Fruit fly (Drosophila melanogaster) whole organism, embryonic: Measurements from ENCODE around the gene SP555.

Source experiments
- Asciz ChIP-seq: fragments of 200-800 bp; sonication (Bioruptor generic); optimal IDR thresholded peaks from 2 replicates; lab custom pipeline; 2017; ENCODE audit warnings: missing biosample characterization, mild to moderate bottlenecking, missing genetic modification characterization, missing genetic modification reagents
- Atf3 ChIP-seq: fragments of 200-800 bp; sonication (Bioruptor generic); optimal IDR thresholded peaks from 3 replicates; lab custom pipeline; 2016; ENCODE audit warnings: missing biosample characterization, missing genetic modification characterization
- CG10431 ChIP-seq: fragments of 200-800 bp; sonication (Bioruptor generic); optimal IDR thresholded peaks from 3 replicates; lab custom pipeline; 2018; ENCODE audit warnings: missing biosample characterization, mild to moderate bottlenecking, missing genetic modification characterization
- CG12769 ChIP-seq: fragments of 200-800 bp; sonication (Bioruptor generic); optimal IDR thresholded peaks from 2 replicates; lab custom pipeline; 2019; ENCODE audit warnings: missing biosample characterization, mild to moderate bottlenecking, missing genetic modification characterization, moderate library complexity
- CG13624 ChIP-seq: fragments of 200-800 bp; sonication (Bioruptor generic); optimal IDR thresholded peaks from 2 replicates; lab custom pipeline; 2016; ENCODE audit warnings: missing biosample characterization, missing genetic modification characterization
- CG14014 ChIP-seq: fragments of 200-800 bp; sonication (Bioruptor generic); IDR thresholded peaks from 2 replicates; pipeline ENCODE4 v1.3.6; 2022; ENCODE audit warnings: missing biosample characterization, missing genetic modification characterization
- CG14441 ChIP-seq: fragments of 200-800 bp; sonication (Bioruptor generic); IDR thresholded peaks from 2 replicates; pipeline ENCODE4 v1.3.6; 2022; ENCODE audit warnings: missing biosample characterization, missing genetic modification characterization
- CG14667 ChIP-seq: fragments of 200-800 bp; sonication (Bioruptor generic); IDR thresholded peaks from 2 replicates; pipeline ENCODE4 v1.3.6; 2022; ENCODE audit warnings: missing biosample characterization, missing genetic modification characterization
- CG14965 ChIP-seq: fragments of 200-800 bp; sonication (Bioruptor generic); optimal IDR thresholded peaks from 2 replicates; lab custom pipeline; 2016; ENCODE audit warnings: missing biosample characterization, missing genetic modification characterization, borderline replicate concordance
- CG15696 ChIP-seq: fragments of 200-800 bp; sonication (Bioruptor generic); optimal IDR thresholded peaks from 2 replicates; lab custom pipeline; 2019; ENCODE audit warnings: missing biosample characterization, mild to moderate bottlenecking, missing genetic modification characterization, moderate library complexity
- CG1603 ChIP-seq: fragments of 200-800 bp; sonication (Bioruptor generic); optimal IDR thresholded peaks from 2 replicates; lab custom pipeline; 2019; ENCODE audit warnings: missing biosample characterization, mild to moderate bottlenecking, missing genetic modification characterization, moderate library complexity
- CG17612 ChIP-seq: fragments of 200-800 bp; sonication (Bioruptor generic); IDR thresholded peaks from 2 replicates; pipeline ENCODE4 v1.3.6; 2022; ENCODE audit warnings: missing biosample characterization, missing genetic modification characterization
- CG17912 ChIP-seq: fragments of 200-800 bp; sonication (Bioruptor generic); optimal IDR thresholded peaks from 2 replicates; lab custom pipeline; 2018; ENCODE audit warnings: missing biosample characterization, mild to moderate bottlenecking, missing genetic modification characterization
- CG4282 ChIP-seq: fragments of 200-800 bp; sonication (Bioruptor generic); optimal IDR thresholded peaks from 2 replicates; lab custom pipeline; 2016; ENCODE audit warnings: missing biosample characterization, missing genetic modification characterization
- CG4328 ChIP-seq: fragments of 200-800 bp; sonication (Bioruptor generic); optimal IDR thresholded peaks from 3 replicates; lab custom pipeline; 2017; ENCODE audit warnings: missing biosample characterization, missing genetic modification reagents, missing genetic modification characterization
- CG6813 ChIP-seq: fragments of 200-800 bp; sonication (Bioruptor generic); optimal IDR thresholded peaks from 2 replicates; lab custom pipeline; 2017; ENCODE audit warnings: missing biosample characterization, missing genetic modification characterization, mild to moderate bottlenecking, moderate library complexity, missing genetic modification reagents
- CG7928 ChIP-seq: fragments of 200-800 bp; sonication (Bioruptor generic); optimal IDR thresholded peaks from 2 replicates; lab custom pipeline; 2017; ENCODE audit warnings: missing biosample characterization, mild to moderate bottlenecking, missing genetic modification characterization
- CG9797 ChIP-seq: fragments of 200-800 bp; sonication (Bioruptor generic); optimal IDR thresholded peaks from 3 replicates; lab custom pipeline; 2018; ENCODE audit warnings: missing biosample characterization, mild to moderate bottlenecking, missing genetic modification characterization
- CG9817 ChIP-seq: fragments of 200-800 bp; sonication (Bioruptor generic); optimal IDR thresholded peaks from 2 replicates; lab custom pipeline; 2018; ENCODE audit warnings: missing biosample characterization, mild to moderate bottlenecking, missing genetic modification characterization, moderate library complexity
- D19A ChIP-seq: fragments of 200-800 bp; optimal IDR thresholded peaks from 3 replicates; lab custom pipeline; 2019; ENCODE audit warnings: missing biosample characterization, mild to moderate bottlenecking, missing genetic modification characterization, moderate library complexity
- Dref ChIP-seq: fragments of 200-800 bp; sonication (Bioruptor generic); IDR thresholded peaks from 2 replicates; pipeline ENCODE4 v1.3.6; 2022; ENCODE audit warnings: missing biosample characterization, missing genetic modification characterization
- Gsc ChIP-seq: fragments of 200-800 bp; sonication (Bioruptor generic); IDR thresholded peaks from 2 replicates; pipeline ENCODE4 v1.3.6; 2022; ENCODE audit warnings: missing biosample characterization, missing genetic modification characterization
- HHEX ChIP-seq: fragments of 200-800 bp; sonication (Bioruptor generic); optimal IDR thresholded peaks from 3 replicates; lab custom pipeline; 2017; ENCODE audit warnings: missing biosample characterization, mild to moderate bottlenecking, missing genetic modification characterization, missing genetic modification reagents
- Hey ChIP-seq: fragments of 200-800 bp; sonication (Bioruptor generic); optimal IDR thresholded peaks from 3 replicates; lab custom pipeline; 2018; ENCODE audit warnings: missing biosample characterization, mild to moderate bottlenecking, missing genetic modification characterization
- Hmx ChIP-seq: fragments of 200-800 bp; sonication (Bioruptor generic); optimal IDR thresholded peaks from 2 replicates; lab custom pipeline; 2016; ENCODE audit warnings: missing biosample characterization, missing genetic modification characterization
- NC2α ChIP-seq: fragments of 200-800 bp; sonication (Bioruptor generic); optimal IDR thresholded peaks from 2 replicates; lab custom pipeline; 2016; ENCODE audit warnings: missing biosample characterization, missing genetic modification characterization
- Optix ChIP-seq: fragments of 200-800 bp; sonication (Bioruptor generic); IDR thresholded peaks from 3 replicates; pipeline ENCODE4 v1.3.6; 2022; ENCODE audit warnings: missing biosample characterization, missing genetic modification characterization
- al ChIP-seq: fragments of 200-800 bp; sonication (Bioruptor generic); IDR thresholded peaks from 2 replicates; pipeline ENCODE4 v1.3.6; 2022; ENCODE audit warnings: missing biosample characterization, missing genetic modification characterization
- ap ChIP-seq: fragments of 200-800 bp; sonication (Bioruptor generic); IDR thresholded peaks from 2 replicates; pipeline ENCODE4 v1.3.6; 2022; ENCODE audit warnings: missing biosample characterization, missing genetic modification characterization
- cas ChIP-seq: fragments of 200-800 bp; sonication (Bioruptor generic); IDR thresholded peaks from 2 replicates; pipeline ENCODE4 v1.3.6; 2022; ENCODE audit warnings: missing biosample characterization, missing genetic modification characterization
- chif ChIP-seq, 2 experiments: fragments of 200-800 bp; sonication (Bioruptor generic); optimal IDR thresholded peaks; 3 replicates each; lab custom pipeline; 2016; ENCODE audit warnings: missing biosample characterization in 2 of 2, missing genetic modification characterization in 2 of 2
- chinmo ChIP-seq: fragments of 200-800 bp; sonication (Bioruptor generic); IDR thresholded peaks from 4 replicates; pipeline ENCODE4 v1.3.6; 2022; ENCODE audit warnings: missing biosample characterization, missing genetic modification characterization; ENCODE audit not compliant: partially characterized antibody
- crc ChIP-seq: fragments of 200-800 bp; sonication (Bioruptor generic); optimal IDR thresholded peaks from 2 replicates; lab custom pipeline; 2016; ENCODE audit warnings: missing biosample characterization, missing genetic modification characterization
- crp ChIP-seq, 2 experiments: fragments of 200-800 bp; sonication (Bioruptor generic); optimal IDR thresholded peaks; 2 replicates in 1 of 2; 3 replicates in 1 of 2; lab custom pipeline; 2017; ENCODE audit warnings: missing biosample characterization in 2 of 2, missing genetic modification characterization in 2 of 2, mild to moderate bottlenecking in 1 of 2, moderate library complexity in 1 of 2
- da ChIP-seq: fragments of 200-800 bp; sonication (Bioruptor generic); optimal IDR thresholded peaks from 2 replicates; lab custom pipeline; 2016; ENCODE audit warnings: missing biosample characterization, missing genetic modification characterization
- disco-r ChIP-seq: fragments of 200-800 bp; sonication (Bioruptor generic); optimal IDR thresholded peaks from 2 replicates; lab custom pipeline; 2016; ENCODE audit warnings: missing biosample characterization, missing genetic modification characterization
- fru ChIP-seq: fragments of >200 bp; optimal IDR thresholded peaks from 2 replicates; lab custom pipeline; 2017
- grn ChIP-seq: fragments of 200-800 bp; sonication (Bioruptor generic); optimal IDR thresholded peaks from 3 replicates; lab custom pipeline; 2017; ENCODE audit warnings: missing biosample characterization, missing genetic modification characterization
- her ChIP-seq: fragments of 200-800 bp; sonication (Bioruptor generic); optimal IDR thresholded peaks from 2 replicates; lab custom pipeline; 2016; ENCODE audit warnings: missing biosample characterization, missing genetic modification characterization
- mam ChIP-seq: fragments of 200-800 bp; sonication (Bioruptor generic); optimal IDR thresholded peaks from 3 replicates; lab custom pipeline; 2016; ENCODE audit warnings: missing biosample characterization, missing genetic modification characterization
- mld ChIP-seq: fragments of 200-800 bp; sonication (Bioruptor generic); IDR thresholded peaks from 3 replicates; pipeline ENCODE4 v1.3.6; 2022; ENCODE audit warnings: missing biosample characterization, missing genetic modification characterization; ENCODE audit not compliant: partially characterized antibody
- org-1 ChIP-seq: fragments of 200-800 bp; sonication (Bioruptor generic); optimal IDR thresholded peaks from 2 replicates; lab custom pipeline; 2017; ENCODE audit warnings: missing biosample characterization, missing genetic modification characterization
- phol ChIP-seq: fragments of 200-800 bp; sonication (Bioruptor generic); optimal IDR thresholded peaks from 3 replicates; lab custom pipeline; 2018; ENCODE audit warnings: missing biosample characterization, mild to moderate bottlenecking, missing genetic modification characterization, moderate library complexity
- pum ChIP-seq: fragments of 200-800 bp; sonication (Bioruptor generic); optimal IDR thresholded peaks from 2 replicates; lab custom pipeline; 2016; ENCODE audit warnings: missing biosample characterization, missing genetic modification characterization
- salm ChIP-seq: fragments of 200-800 bp; sonication (Bioruptor generic); optimal IDR thresholded peaks from 2 replicates; lab custom pipeline; 2018; ENCODE audit warnings: missing biosample characterization, mild to moderate bottlenecking, missing genetic modification characterization
- shn ChIP-seq: fragments of 200-800 bp; sonication (Bioruptor generic); optimal IDR thresholded peaks from 3 replicates; lab custom pipeline; 2016; ENCODE audit warnings: missing biosample characterization, missing genetic modification characterization
- sisA ChIP-seq: fragments of 200-800 bp; sonication (Bioruptor generic); IDR thresholded peaks from 2 replicates; pipeline ENCODE4 v1.3.6; 2022; ENCODE audit warnings: missing biosample characterization, missing genetic modification characterization
- slp2 ChIP-seq: fragments of 200-800 bp; sonication (Bioruptor generic); optimal IDR thresholded peaks from 2 replicates; lab custom pipeline; 2016; ENCODE audit warnings: missing biosample characterization, missing genetic modification characterization
- unc-4 ChIP-seq: fragments of 200-800 bp; sonication (Bioruptor generic); IDR thresholded peaks from 2 replicates; pipeline ENCODE4 v1.3.6; 2022; ENCODE audit warnings: missing biosample characterization, missing genetic modification characterization; ENCODE audit not compliant: partially characterized antibody
- vnd ChIP-seq: fragments of 200-800 bp; sonication (Bioruptor generic); IDR thresholded peaks from 3 replicates; pipeline ENCODE4 v1.3.6; 2022; ENCODE audit warnings: missing biosample characterization, missing genetic modification characterization; ENCODE audit not compliant: partially characterized antibody

SP555 gene

dm6 chr2L:5086905-5087522 lies 49.5 kb downstream of the SP555 start (continued):
- TF ChIP-seq mld (GFP tag; lab: Robert Waterston, UW) (no peak), chinmo (GFP tag; lab: Robert Waterston, UW) (no peak), CG7928 (peak; percentile 8), CG9797 (no peak), CG1603 (peak; percentile 70), CG14014 (GFP tag; lab: Robert Waterston, UW) (peak; percentile 64), pum (GFP tag; lab: Kevin White, UChicago) (peak; percentile 55), shn (GFP tag; lab: Kevin White, UChicago) (peak; percentile 51), CG10431 (GFP tag; lab: Kevin White, UChicago) (peak; percentile 27), da (GFP tag; lab: Kevin White, UChicago) (peak; percentile 42), CG6813 (peak; percentile 61), crc (GFP tag; lab: Kevin White, UChicago) (peak; percentile 43), CG4282 (no peak), CG4328 (GFP tag; lab: Kevin White, UChicago) (peak; percentile 52), CG17612 (GFP tag; lab: Robert Waterston, UW) (no peak), Gsc (GFP tag; lab: Robert Waterston, UW) (no peak), Optix (GFP tag; lab: Robert Waterston, UW) (no peak), Dref (no peak), vnd (GFP tag; lab: Robert Waterston, UW) (no peak), her (GFP tag; lab: Kevin White, UChicago) (peak; percentile 51), grn (no peak), mam (GFP tag; lab: Kevin White, UChicago) (peak; percentile 59), disco-r (GFP tag; lab: Kevin White, UChicago) (peak; percentile 23), Atf3 (peak; percentile 21), NC2α (peak; percentile 30), slp2 (GFP tag; lab: Kevin White, UChicago) (no peak), CG15696 (tag; lab: Kevin White, UChicago) (peak; percentile 72), CG14667 (GFP tag; lab: Robert Waterston, UW) (peak; percentile 40; the same call in 1 of the 2 replicates), fru (lab: Kevin White, UChicago) (no peak), unc-4 (GFP tag; lab: Robert Waterston, UW) (no peak), sisA (GFP tag; lab: Robert Waterston, UW) (peak; percentile 57), Hmx (GFP tag; lab: Kevin White, UChicago) (no peak), CG17912 (no peak), CG12769 (tag; lab: Kevin White, UChicago) (peak; percentile 60), chif (GFP tag; optimal IDR thresholded peaks at IDR 0.05; lab: Kevin White, UChicago) (peak; percentile 62 to 83), D19A (tag; lab: Kevin White, UChicago) (peak; percentile 76), cas (GFP tag; lab: Robert Waterston, UW) (no peak), ap (no peak), Asciz (GFP tag; lab: Kevin White, UChicago) (peak; percentile 88), org-1 (GFP tag; lab: Kevin White, UChicago) (peak; percentile 76), CG13624 (GFP tag; lab: Kevin White, UChicago) (peak; percentile 60), HHEX (GFP tag; lab: Kevin White, UChicago) (peak; percentile 76), Hey (tag; lab: Kevin White, UChicago) (no peak), CG14965 (GFP tag; lab: Kevin White, UChicago) (peak; percentile 14), phol (peak; percentile 82), al (GFP tag; lab: Robert Waterston, UW) (no peak; the same call in 1 of the 2 replicates), salm (tag; lab: Kevin White, UChicago) (peak; percentile 75), CG14441 (GFP tag; lab: Robert Waterston, UW) (peak; percentile 68), CG9817 (tag; lab: Kevin White, UChicago) (peak; percentile 61), crp (GFP tag; optimal IDR thresholded peaks at IDR 0.05; lab: Kevin White, UChicago) (peak in 1 of 2 experiments; percentile 14)
